Fruit fly (Drosophila melanogaster): ENCODE measurements around the gene gukh.

Gene gukh

DNA sequence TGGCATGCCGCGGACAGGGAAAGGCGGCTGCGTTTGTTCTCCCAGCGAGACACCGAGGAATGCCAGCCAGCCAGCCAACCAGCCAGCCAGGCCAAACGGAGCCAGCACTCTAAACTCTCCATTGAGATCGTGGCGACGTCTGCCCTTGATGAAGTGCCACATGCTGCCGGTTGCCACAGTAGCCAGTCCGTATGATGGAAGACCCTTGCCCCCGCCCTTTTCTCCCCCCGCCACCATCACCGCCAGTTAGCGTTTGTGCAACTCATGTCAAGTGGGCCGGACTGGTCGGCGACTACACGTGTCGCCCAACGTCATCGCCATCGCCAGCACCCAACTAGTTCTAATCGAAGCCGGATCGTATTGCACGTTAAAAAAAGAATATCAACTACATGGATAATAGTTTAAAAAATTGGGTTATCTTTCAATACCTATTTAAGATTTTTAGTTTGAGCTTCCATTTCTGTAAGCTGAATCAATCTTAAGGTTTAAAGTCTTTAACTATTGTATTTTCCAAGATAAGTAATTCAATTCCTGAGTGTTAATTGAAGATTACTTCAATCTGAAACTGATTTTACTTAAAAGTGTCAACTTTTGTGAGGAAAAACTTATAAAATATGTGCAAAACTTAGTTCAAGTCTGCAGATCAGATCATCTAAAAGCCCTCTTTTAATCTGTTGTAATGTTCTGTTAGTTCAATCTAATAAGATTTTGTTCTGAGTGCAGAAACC lies 86.6 kb downstream of the gukh start (continued):
- peak; percentile 65 for TF ChIP-seq CG10631 (GFP tag; optimal IDR thresholded peaks at IDR 0.05)
- no peak for TF ChIP-seq CG6854 (GFP tag; optimal IDR thresholded peaks at IDR 0.05)
- TF ChIP-seq CG10669 (GFP tag; optimal IDR thresholded peaks at IDR 0.05): peak; percentile 27
- peak; percentile 47 for TF ChIP-seq spab (GFP tag; optimal IDR thresholded peaks at IDR 0.05)
- no peak for TF ChIP-seq Smox (GFP tag; optimal IDR thresholded peaks at IDR 0.05)
- TF ChIP-seq Ets21C (GFP tag; optimal IDR thresholded peaks at IDR 0.05): no peak
- no peak for TF ChIP-seq Sox102F (GFP tag; optimal IDR thresholded peaks at IDR 0.05)
- TF ChIP-seq Hr38 (GFP tag; optimal IDR thresholded peaks at IDR 0.05): no peak
- no peak for TF ChIP-seq CG1621 (tag; optimal IDR thresholded peaks at IDR 0.05)
- TF ChIP-seq CG6276 (GFP tag; optimal IDR thresholded peaks at IDR 0.05): no peak
- TF ChIP-seq Sox14 (GFP tag; optimal IDR thresholded peaks at IDR 0.05): peak; percentile 34
- peak; percentile 2 for TF ChIP-seq pdm3 (GFP tag; optimal IDR thresholded peaks at IDR 0.05)
- peak; percentile 49 for TF ChIP-seq CG3919 (GFP tag; optimal IDR thresholded peaks at IDR 0.05)
- TF ChIP-seq CG34406 (GFP tag; optimal IDR thresholded peaks at IDR 0.05): no peak

DNA sequence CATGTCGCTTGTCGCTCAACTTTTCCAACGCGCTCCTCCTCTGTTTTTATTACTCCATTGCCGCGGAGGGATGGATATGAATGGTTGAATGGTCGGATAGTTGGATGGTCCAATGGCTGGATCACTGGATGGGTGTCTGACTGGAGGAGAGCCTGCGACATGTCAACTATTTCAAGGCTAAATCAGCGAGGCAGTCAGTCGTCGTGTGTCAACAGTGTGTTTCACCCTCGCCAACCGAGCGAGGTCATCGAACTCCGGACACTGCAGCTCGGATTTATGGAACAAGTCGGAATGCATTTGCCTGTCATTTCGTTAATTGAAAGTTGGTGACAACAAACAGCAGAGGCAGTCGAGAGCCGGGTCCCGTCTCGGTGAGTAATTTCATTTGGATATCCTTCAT lies 88.1 kb downstream of the gukh start:
- TF ChIP-seq CG1621 (tag; optimal IDR thresholded peaks at IDR 0.05) (no peak), lz (GFP tag; optimal IDR thresholded peaks at IDR 0.05) (no peak), vri (GFP tag; optimal IDR thresholded peaks at IDR 0.05) (no peak), CG6808 (GFP tag; optimal IDR thresholded peaks at IDR 0.05) (no peak), CG6854 (GFP tag; optimal IDR thresholded peaks at IDR 0.05) (no peak), fd85E (GFP tag; optimal IDR thresholded peaks at IDR 0.05) (no peak), Hr38 (GFP tag; optimal IDR thresholded peaks at IDR 0.05) (no peak), net (GFP tag; optimal IDR thresholded peaks at IDR 0.05) (no peak), CG10669 (GFP tag; optimal IDR thresholded peaks at IDR 0.05) (no peak), CG31627 (GFP tag; optimal IDR thresholded peaks at IDR 0.05) (no peak), ss (GFP tag; optimal IDR thresholded peaks at IDR 0.05) (no peak), CG11762 (GFP tag; optimal IDR thresholded peaks at IDR 0.05; ENCODE audit: insufficient read depth) (no peak), Ets21C (GFP tag; optimal IDR thresholded peaks at IDR 0.05) (no peak), CG11902 (GFP tag; optimal IDR thresholded peaks at IDR 0.05) (no peak), CG34406 (GFP tag; optimal IDR thresholded peaks at IDR 0.05) (no peak), OdsH (GFP tag; optimal IDR thresholded peaks at IDR 0.05) (no peak), dac (GFP tag; optimal IDR thresholded peaks at IDR 0.05) (no peak), CG4318 (GFP tag; optimal IDR thresholded peaks at IDR 0.05) (no peak), CG6276 (GFP tag; optimal IDR thresholded peaks at IDR 0.05) (no peak)

Measured in whole organism, prepupa.